Worm (Caenorhabditis elegans) whole organism, L4 larva: ENCODE data around the gene Y54G2A.37.

Source experiments
- F10B5.3 ChIP-seq: sonication (generic microtip); optimal IDR thresholded peaks from 2 replicates; lab custom pipeline; 2016; ENCODE audit warnings: mild to moderate bottlenecking, missing genetic modification characterization, missing compliant biosample characterization
- F26F4.8 ChIP-seq: fragments of 200-800 bp; sonication (Bioruptor generic); conservative IDR thresholded peaks from 2 replicates; pipeline ENCODE4 v1.3.6; 2022; ENCODE audit warnings: missing genetic modification characterization, missing compliant biosample characterization
- F37D6.2 ChIP-seq: sonication (generic microtip); optimal IDR thresholded peaks from 2 replicates; lab custom pipeline; 2016; ENCODE audit warnings: mild to moderate bottlenecking, missing genetic modification characterization, missing compliant biosample characterization
- F44E2.7 ChIP-seq: fragments of 200-800 bp; sonication (Bioruptor generic); IDR thresholded peaks from 2 replicates; pipeline ENCODE4 v2.1.2; 2022; ENCODE audit warnings: missing genetic modification characterization, missing compliant biosample characterization
- T20F7.1 ChIP-seq: fragments of 200-800 bp; sonication (Bioruptor generic); optimal IDR thresholded peaks from 2 replicates; lab custom pipeline; 2018; ENCODE audit warnings: mild to moderate bottlenecking, missing genetic modification characterization, missing compliant biosample characterization
- T26A8.4 ChIP-seq: fragments of 200-800 bp; sonication (Bioruptor generic); IDR thresholded peaks from 2 replicates; pipeline ENCODE4 v1.3.6; 2022; ENCODE audit warnings: missing genetic modification characterization, missing compliant biosample characterization
- Y75B8A.6 ChIP-seq: fragments of 200-800 bp; sonication (Bioruptor generic); IDR thresholded peaks from 2 replicates; pipeline ENCODE4 v1.3.6; 2022; ENCODE audit warnings: missing genetic modification reagents, missing genetic modification characterization, missing compliant biosample characterization
- aha-1 ChIP-seq: fragments of 150-350 bp; peaks from one replicate; lab custom pipeline; 2014; ENCODE audit warnings: missing biosample characterization, missing genetic modification characterization
- aly-2 ChIP-seq: sonication (generic microtip); optimal IDR thresholded peaks from 2 replicates; lab custom pipeline; 2018; ENCODE audit warnings: missing biosample characterization, missing genetic modification characterization
- arid-1 ChIP-seq: fragments of 200-800 bp; sonication (Bioruptor generic); conservative IDR thresholded peaks from 2 replicates; pipeline ENCODE4 v1.3.6; 2022; ENCODE audit warnings: missing genetic modification reagents, missing genetic modification characterization, missing compliant biosample characterization
- ceh-28 ChIP-seq: fragments of 150-350 bp; optimal IDR thresholded peaks from 2 replicates; lab custom pipeline; 2014; ENCODE audit warnings: missing biosample characterization, missing genetic modification reagents, missing genetic modification characterization
- ceh-32 ChIP-seq: sonication (generic microtip); optimal IDR thresholded peaks from 2 replicates; lab custom pipeline; 2016; ENCODE audit warnings: mild to moderate bottlenecking, missing genetic modification characterization, missing compliant biosample characterization; ENCODE audit not compliant: poor library complexity
- ceh-82 ChIP-seq: sonication (generic microtip); optimal IDR thresholded peaks from 2 replicates; lab custom pipeline; 2017; ENCODE audit warnings: missing biosample characterization, missing genetic modification characterization
- ces-1 ChIP-seq: fragments of 150-350 bp; sonication (generic microtip); optimal IDR thresholded peaks from 4 replicates; lab custom pipeline; 2014; ENCODE audit warnings: missing biosample characterization, missing genetic modification reagents, missing genetic modification characterization
- daf-16 ChIP-seq, 3 experiments: sonication (generic microtip); optimal IDR thresholded peaks; 2 replicates each; lab custom pipeline; 2016 to 2017; ENCODE audit warnings: missing genetic modification characterization in 3 of 3, missing genetic modification reagents in 3 of 3, mild to moderate bottlenecking in 2 of 3, missing compliant biosample characterization in 2 of 3, missing biosample characterization in 1 of 3, moderate library complexity in 1 of 3
- daf-19 ChIP-seq: fragments of 200-800 bp; sonication (Bioruptor generic); conservative IDR thresholded peaks from 2 replicates; pipeline ENCODE4 v1.3.6; 2022; ENCODE audit warnings: missing genetic modification characterization, missing compliant biosample characterization
- daf-8 ChIP-seq: fragments of 200-800 bp; sonication (Bioruptor generic); IDR thresholded peaks from 2 replicates; pipeline ENCODE4 v1.3.6; 2022; ENCODE audit warnings: missing genetic modification characterization, missing compliant biosample characterization
- dmd-6 ChIP-seq: fragments of 200-800 bp; sonication (Bioruptor generic); IDR thresholded peaks from 2 replicates; pipeline ENCODE4 v1.3.6; 2022; ENCODE audit warnings: missing genetic modification reagents, missing genetic modification characterization, missing compliant biosample characterization
- dmd-9 ChIP-seq: fragments of 200-800 bp; sonication (Bioruptor generic); IDR thresholded peaks from 2 replicates; pipeline ENCODE4 v1.3.6; 2022; ENCODE audit warnings: missing genetic modification reagents, missing genetic modification characterization, missing compliant biosample characterization
- dpl-1 ChIP-seq: fragments of 150-350 bp; optimal IDR thresholded peaks from 2 replicates; lab custom pipeline; 2014; ENCODE audit warnings: missing biosample characterization, missing genetic modification reagents, missing genetic modification characterization
- duxl-1 ChIP-seq: sonication (generic microtip); optimal IDR thresholded peaks from 2 replicates; lab custom pipeline; 2016; ENCODE audit warnings: mild to moderate bottlenecking, missing genetic modification characterization, moderate library complexity, missing compliant biosample characterization; ENCODE audit not compliant: poor library complexity
- hmg-1.1 ChIP-seq: fragments of 200-800 bp; sonication (Bioruptor generic); IDR thresholded peaks from 2 replicates; pipeline ENCODE4 v1.3.6; 2022; ENCODE audit warnings: missing genetic modification reagents, missing genetic modification characterization, missing compliant biosample characterization
- lim-7 ChIP-seq: fragments of 200-800 bp; sonication (Bioruptor generic); IDR thresholded peaks from 2 replicates; pipeline ENCODE4 v1.3.6; 2022; ENCODE audit warnings: missing genetic modification characterization, missing compliant biosample characterization
- lin-1 ChIP-seq: fragments of 200-800 bp; sonication (Bioruptor generic); IDR thresholded peaks from 2 replicates; pipeline ENCODE4 v1.3.6; 2022; ENCODE audit warnings: missing genetic modification reagents, missing genetic modification characterization, missing compliant biosample characterization
- lin-13 ChIP-seq: fragments of 150-350 bp; optimal IDR thresholded peaks from 2 replicates; lab custom pipeline; 2014; ENCODE audit warnings: missing biosample characterization, missing genetic modification reagents, missing genetic modification characterization
- lin-29 ChIP-seq: fragments of 200-800 bp; sonication (Bioruptor generic); IDR thresholded peaks from 2 replicates; pipeline ENCODE4 v1.3.6; 2022; ENCODE audit warnings: missing genetic modification reagents, missing genetic modification characterization, missing compliant biosample characterization
- lir-3 ChIP-seq: sonication (generic microtip); optimal IDR thresholded peaks from 2 replicates; lab custom pipeline; 2016; ENCODE audit warnings: mild to moderate bottlenecking, missing genetic modification characterization, missing compliant biosample characterization
- mdt-29 ChIP-seq: fragments of 200-800 bp; sonication (Bioruptor generic); IDR thresholded peaks from 2 replicates; pipeline ENCODE4 v1.3.6; 2022; ENCODE audit warnings: missing genetic modification reagents, missing genetic modification characterization, missing compliant biosample characterization
- mep-1 ChIP-seq: fragments of 150-350 bp; sonication (generic microtip); optimal IDR thresholded peaks from 3 replicates; lab custom pipeline; 2014; ENCODE audit warnings: missing biosample characterization, missing genetic modification characterization
- mes-2 ChIP-seq: sonication (generic microtip); optimal IDR thresholded peaks from 2 replicates; lab custom pipeline; 2016; ENCODE audit warnings: missing genotype, mild to moderate bottlenecking, missing genetic modification characterization, missing compliant biosample characterization; ENCODE audit not compliant: poor library complexity, severe bottlenecking
- mxl-2 ChIP-seq: fragments of 200-800 bp; sonication (Bioruptor generic); conservative IDR thresholded peaks from 2 replicates; pipeline ENCODE4 v1.3.6; 2022; ENCODE audit warnings: missing genetic modification reagents, missing genetic modification characterization, missing compliant biosample characterization
- mxl-3 ChIP-seq: fragments of 200-800 bp; sonication (Bioruptor generic); optimal IDR thresholded peaks from 2 replicates; lab custom pipeline; 2018; ENCODE audit warnings: mild to moderate bottlenecking, missing genetic modification characterization, missing compliant biosample characterization
- nhr-10 ChIP-seq: fragments of 150-350 bp; optimal IDR thresholded peaks from 2 replicates; lab custom pipeline; 2014; ENCODE audit warnings: missing biosample characterization, missing genetic modification characterization
- nhr-102 ChIP-seq: sonication (generic microtip); optimal IDR thresholded peaks from 2 replicates; lab custom pipeline; 2016; ENCODE audit warnings: mild to moderate bottlenecking, missing genetic modification characterization, moderate library complexity, missing compliant biosample characterization
- nhr-28 ChIP-seq: fragments of 150-350 bp; optimal IDR thresholded peaks from 2 replicates; lab custom pipeline; 2014; ENCODE audit warnings: missing biosample characterization, missing genetic modification characterization
- nhr-42 ChIP-seq: fragments of 200-800 bp; sonication (Bioruptor generic); IDR thresholded peaks from 2 replicates; pipeline ENCODE4 v1.3.6; 2022; ENCODE audit warnings: missing genetic modification characterization, missing compliant biosample characterization
- nhr-48 ChIP-seq: sonication (generic microtip); optimal IDR thresholded peaks from 2 replicates; lab custom pipeline; 2016; ENCODE audit warnings: mild to moderate bottlenecking, missing genetic modification characterization, missing compliant biosample characterization
- nhr-77 ChIP-seq: fragments of 150-350 bp; optimal IDR thresholded peaks from 2 replicates; lab custom pipeline; 2014; ENCODE audit warnings: missing biosample characterization, missing genetic modification characterization
- rbr-2 ChIP-seq: sonication (generic microtip); optimal IDR thresholded peaks from 2 replicates; lab custom pipeline; 2016; ENCODE audit warnings: missing genotype, missing genetic modification characterization, missing compliant biosample characterization
- sdz-12 ChIP-seq: fragments of 200-800 bp; sonication (Bioruptor generic); optimal IDR thresholded peaks from 2 replicates; lab custom pipeline; 2018; ENCODE audit warnings: mild to moderate bottlenecking, missing genetic modification characterization, missing compliant biosample characterization
- set-16 ChIP-seq: fragments of 200-800 bp; sonication (Bioruptor generic); IDR thresholded peaks from 2 replicates; pipeline ENCODE4 v1.3.6; 2022; ENCODE audit warnings: missing genetic modification reagents, missing genetic modification characterization, missing compliant biosample characterization
- snpc-1.2 ChIP-seq: fragments of 200-800 bp; sonication (Bioruptor generic); IDR thresholded peaks from 2 replicates; pipeline ENCODE4 v1.3.6; 2022; ENCODE audit warnings: missing genetic modification reagents, missing genetic modification characterization, missing compliant biosample characterization
- snpc-4 ChIP-seq: fragments of 150-350 bp; optimal IDR thresholded peaks from 2 replicates; lab custom pipeline; 2014; ENCODE audit warnings: missing biosample characterization, missing genetic modification characterization
- spr-1 ChIP-seq: sonication (generic microtip); optimal IDR thresholded peaks from 2 replicates; lab custom pipeline; 2016; ENCODE audit warnings: mild to moderate bottlenecking, missing genetic modification characterization, missing compliant biosample characterization
- spr-3 ChIP-seq: fragments of 200-800 bp; sonication (Bioruptor generic); optimal IDR thresholded peaks from 2 replicates; lab custom pipeline; 2018; ENCODE audit warnings: mild to moderate bottlenecking, missing genetic modification characterization, missing compliant biosample characterization
- unc-130 ChIP-seq: sonication (generic microtip); optimal IDR thresholded peaks from 2 replicates; lab custom pipeline; 2016; ENCODE audit warnings: missing genetic modification reagents, missing genetic modification characterization, missing compliant biosample characterization
- unc-62 ChIP-seq, 3 experiments: fragments of 150-350 bp in 1 of 3; sonication (generic microtip); optimal IDR thresholded peaks in 2 of 3; peaks in 1 of 3; 1 replicate in 1 of 3; 2 replicates in 2 of 3; lab custom pipeline; 2014 to 2017; ENCODE audit warnings: missing biosample characterization in 3 of 3, missing genetic modification characterization in 3 of 3, missing genetic modification reagents in 3 of 3, missing genotype in 1 of 3
- vab-7 ChIP-seq: fragments of 200-800 bp; sonication (Bioruptor generic); IDR thresholded peaks from 2 replicates; pipeline ENCODE4 v1.3.6; 2022; ENCODE audit warnings: missing genetic modification reagents, missing genetic modification characterization, missing compliant biosample characterization
- ztf-11 ChIP-seq: fragments of 150-350 bp; optimal IDR thresholded peaks from 2 replicates; lab custom pipeline; 2014; ENCODE audit warnings: missing biosample characterization, missing genetic modification characterization
- ztf-7 ChIP-seq: fragments of 150-350 bp; optimal IDR thresholded peaks from 2 replicates; lab custom pipeline; 2014; ENCODE audit warnings: missing biosample characterization, missing genetic modification characterization

Y54G2A.37 gene

ce11 chrIV:2774500-2774899 is 46.0 kb upstream of the Y54G2A.37 start (continued):
- TF ChIP-seq ztf-7 (tag; lab: Kevin White, UChicago), result no peak
- TF ChIP-seq nhr-102 (tag; lab: Kevin White, UChicago), result peak; percentile 26
- TF ChIP-seq lin-1 (GFP tag; lab: Robert Waterston, UW), result peak; percentile 15; the same call in 1 of the 2 replicates
- TF ChIP-seq lin-13 (GFP tag; lab: Kevin White, UChicago), result peak; percentile 75
- TF ChIP-seq arid-1 (GFP tag; lab: Robert Waterston, UW), result peak; percentile 46; the same call in 1 of the 2 replicates
- TF ChIP-seq hmg-1.1 (GFP tag; lab: Robert Waterston, UW), result peak; percentile 82
- peak; percentile 94 for TF ChIP-seq nhr-28 (tag; lab: Kevin White, UChicago)
- no peak for TF ChIP-seq ceh-28 (tag; lab: Kevin White, UChicago)
- TF ChIP-seq mep-1 (tag; lab: Kevin White, UChicago), result peak; percentile 89
- no peak for TF ChIP-seq daf-8 (GFP tag; lab: Robert Waterston, UW)
- TF ChIP-seq aly-2, result no peak
- TF ChIP-seq lim-7 (GFP tag; lab: Robert Waterston, UW), result no peak
- no peak for TF ChIP-seq duxl-1 (tag; lab: Kevin White, UChicago)
- TF ChIP-seq F37D6.2 (tag; lab: Kevin White, UChicago), result no peak
- 0 out of 2 replicates have a peak, but pooled peaks have one; percentile 26 for TF ChIP-seq Y75B8A.6 (GFP tag; lab: Robert Waterston, UW)
- peak; percentile 53 for TF ChIP-seq nhr-10 (tag; lab: Kevin White, UChicago)
- peak; percentile 77 for TF ChIP-seq lin-29
- TF ChIP-seq unc-62 (GFP tag; optimal IDR thresholded peaks at IDR 0.05 in 1 of 2; lab: Kevin White, UChicago), result peak in 1 of 2 experiments; percentile 98
- no peak for TF ChIP-seq unc-62 (tag; optimal IDR thresholded peaks at IDR 0.05; lab: Kevin White, UChicago)
- no peak for TF ChIP-seq ceh-32 (tag; lab: Kevin White, UChicago)
- no peak for TF ChIP-seq F44E2.7 (GFP tag; lab: Robert Waterston, UW)
- peak; percentile 73 for TF ChIP-seq mxl-3 (GFP tag; lab: Kevin White, UChicago)
- no peak for TF ChIP-seq F26F4.8 (GFP tag; lab: Robert Waterston, UW)
- no peak for TF ChIP-seq snpc-1.2
- TF ChIP-seq T26A8.4 (GFP tag; lab: Robert Waterston, UW), result peak; percentile 64
- TF ChIP-seq vab-7 (GFP tag; lab: Robert Waterston, UW), result no peak
- peak in 1 of 2 experiments; percentile 20 for TF ChIP-seq daf-16 (GFP tag; optimal IDR thresholded peaks at IDR 0.05; lab: Kevin White, UChicago)
- TF ChIP-seq daf-16 (tag; optimal IDR thresholded peaks at IDR 0.05; lab: Kevin White, UChicago), result peak; percentile 88
- TF ChIP-seq spr-3, result no peak
- TF ChIP-seq nhr-42 (GFP tag; lab: Robert Waterston, UW), result 0 out of 2 replicates have a peak, but pooled peaks have one; percentile 58
- no peak for TF ChIP-seq unc-130 (GFP tag; lab: Kevin White, UChicago)
- no peak for TF ChIP-seq dmd-9
- peak; percentile 28 for TF ChIP-seq dpl-1 (GFP tag; lab: Kevin White, UChicago)
- no peak for TF ChIP-seq ceh-82
- peak; percentile 9 for TF ChIP-seq T20F7.1 (GFP tag; lab: Kevin White, UChicago)
- TF ChIP-seq mes-2 (tag; lab: Kevin White, UChicago), result peak; percentile 58
- no peak for TF ChIP-seq nhr-48 (tag; lab: Kevin White, UChicago)
- no peak for TF ChIP-seq ztf-11 (tag; lab: Kevin White, UChicago)
- TF ChIP-seq daf-19 (GFP tag; lab: Robert Waterston, UW), result no peak
- TF ChIP-seq ces-1, result no peak
- 0 out of 2 replicates have a peak, but pooled peaks have one; percentile 48 for TF ChIP-seq mdt-29 (GFP tag; lab: Robert Waterston, UW)
- TF ChIP-seq set-16 (GFP tag; lab: Robert Waterston, UW), result peak; percentile 31; the same call in 1 of the 2 replicates
- TF ChIP-seq mxl-2 (GFP tag; lab: Robert Waterston, UW), result no peak
- peak; percentile 78 for TF ChIP-seq dmd-6 (GFP tag; lab: Robert Waterston, UW)
- TF ChIP-seq nhr-77 (tag; lab: Kevin White, UChicago), result peak; percentile 85
- peak; percentile 52 for TF ChIP-seq rbr-2 (tag; lab: Kevin White, UChicago)
- peak; percentile 39 for TF ChIP-seq spr-1 (tag; lab: Kevin White, UChicago)
- TF ChIP-seq snpc-4 (tag; lab: Kevin White, UChicago), result no peak
- TF ChIP-seq F10B5.3 (tag; lab: Kevin White, UChicago), result no peak
- TF ChIP-seq lir-3, result no peak
- TF ChIP-seq aha-1 (tag; lab: Kevin White, UChicago), result peak; percentile 98
- TF ChIP-seq sdz-12, result no peak
